Worm (Caenorhabditis elegans) whole organism, midembryonic: ENCODE data around the gene moc-5.

Experiments used
- flt-1 ChIP-seq: fragments of 200-800 bp; sonication (Bioruptor generic); IDR thresholded peaks from 2 replicates; pipeline ENCODE4 v1.3.6; 2022; ENCODE audit warnings: missing genetic modification characterization, missing compliant biosample characterization
- med-1 ChIP-seq: sonication (generic microtip); optimal IDR thresholded peaks from 2 replicates; lab custom pipeline; 2017; ENCODE audit warnings: missing genetic modification characterization, mild to moderate bottlenecking, missing compliant biosample characterization, antibody characterized with exemption, missing genetic modification reagents; ENCODE audit not compliant: insufficient read depth
- ztf-23 ChIP-seq: fragments of 200-800 bp; sonication (Bioruptor generic); IDR thresholded peaks from 2 replicates; pipeline ENCODE4 v1.3.6; 2022; ENCODE audit warnings: missing genetic modification reagents, missing genetic modification characterization, missing compliant biosample characterization
- ztf-29 ChIP-seq: fragments of 200-800 bp; sonication (Bioruptor generic); IDR thresholded peaks from 2 replicates; pipeline ENCODE4 v1.3.6; 2022; ENCODE audit warnings: missing genetic modification reagents, missing genetic modification characterization, missing compliant biosample characterization

DNA sequence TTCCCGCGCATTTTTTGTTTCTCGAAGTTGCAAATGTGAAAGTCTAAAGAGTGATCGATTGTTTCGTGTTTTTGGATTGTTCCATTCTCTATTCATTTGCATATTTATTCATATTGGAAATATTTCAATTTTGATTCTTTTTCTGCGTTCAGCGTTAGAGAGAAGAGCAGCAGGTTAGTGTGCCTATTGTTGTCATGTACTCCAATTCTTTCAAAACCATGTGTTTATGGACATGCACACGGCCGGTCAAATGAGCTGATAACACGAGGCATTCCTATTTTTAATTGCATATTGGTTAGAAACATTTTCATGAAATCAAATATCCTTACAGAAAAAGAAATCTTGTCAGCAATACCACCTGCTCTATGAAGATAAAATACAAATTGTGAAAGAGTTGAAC lies 34.1 kb downstream of the moc-5 start:
- TF ChIP-seq flt-1 (GFP tag; lab: Robert Waterston, UW) (no peak), med-1 (GFP tag; lab: Kevin White, UChicago) (no peak), ztf-29 (GFP tag; lab: Robert Waterston, UW) (no peak), ztf-23 (GFP tag; lab: Robert Waterston, UW) (no peak)
